Worm (Caenorhabditis elegans) whole organism, midembryonic: ENCODE data around the gene srx-60.

ENCODE experiments used
- T22C8.4 ChIP-seq: fragments of 200-800 bp; sonication (Bioruptor generic); IDR thresholded peaks from 2 replicates; pipeline ENCODE4 v1.3.6; 2022; ENCODE audit warnings: missing genetic modification characterization, missing compliant biosample characterization
- cog-1 ChIP-seq: sonication (generic microtip); optimal IDR thresholded peaks from 2 replicates; lab custom pipeline; 2016; ENCODE audit warnings: missing genetic modification characterization, missing compliant biosample characterization
- flt-1 ChIP-seq: fragments of 200-800 bp; sonication (Bioruptor generic); IDR thresholded peaks from 2 replicates; pipeline ENCODE4 v1.3.6; 2022; ENCODE audit warnings: missing genetic modification characterization, missing compliant biosample characterization
- med-1 ChIP-seq: sonication (generic microtip); optimal IDR thresholded peaks from 2 replicates; lab custom pipeline; 2017; ENCODE audit warnings: missing genetic modification characterization, mild to moderate bottlenecking, missing compliant biosample characterization, antibody characterized with exemption, missing genetic modification reagents; ENCODE audit not compliant: insufficient read depth
- ref-1 ChIP-seq: fragments of 200-800 bp; sonication (Bioruptor generic); conservative IDR thresholded peaks from 2 replicates; pipeline ENCODE4 v1.3.6; 2022; ENCODE audit warnings: missing genetic modification reagents, missing genetic modification characterization, missing compliant biosample characterization
- tab-1 ChIP-seq: fragments of 200-800 bp; sonication (Bioruptor generic); IDR thresholded peaks from 2 replicates; pipeline ENCODE4 v1.3.6; 2022; ENCODE audit warnings: missing genetic modification characterization, missing compliant biosample characterization
- ztf-23 ChIP-seq: fragments of 200-800 bp; sonication (Bioruptor generic); IDR thresholded peaks from 2 replicates; pipeline ENCODE4 v1.3.6; 2022; ENCODE audit warnings: missing genetic modification reagents, missing genetic modification characterization, missing compliant biosample characterization
- ztf-29 ChIP-seq: fragments of 200-800 bp; sonication (Bioruptor generic); IDR thresholded peaks from 2 replicates; pipeline ENCODE4 v1.3.6; 2022; ENCODE audit warnings: missing genetic modification reagents, missing genetic modification characterization, missing compliant biosample characterization

- TF ChIP-seq flt-1 (GFP tag; lab: Robert Waterston, UW) (no peak), med-1 (GFP tag; lab: Kevin White, UChicago) (no peak), ztf-23 (GFP tag; lab: Robert Waterston, UW) (no peak), tab-1 (GFP tag; lab: Robert Waterston, UW) (no peak), ztf-29 (no peak), cog-1 (tag; lab: Kevin White, UChicago) (no peak), ref-1 (GFP tag; lab: Robert Waterston, UW) (no peak), T22C8.4 (GFP tag; lab: Robert Waterston, UW) (no peak)
These were observed 7.8 kb downstream of the srx-60 start, which contains the start of gene srt-6 for ce11 chrV:7408520-7408919.
